3 worm cellular contexts compared by ENCODE assay signal in genomic region chrIII:4057894-4058293, ce11.
A peak's percentile ranks its signal among the peaks of the same experiment; 100 is the strongest.
TF ChIP-seq lines count a peak whose summit lies in the region.

TSS of gene rcq-5 (minus strand) at chrIII:4057976.

TF ChIP-seq in whole organism, L1 larva, 84 proteins besides CTCF, POLR2A, EP300 and RAD21 (continued from another document):
- TF ChIP-seq skn-1 (tag; optimal IDR thresholded peaks at IDR 0.05; lab: Kevin White, UChicago) (peak; percentile 50), lsy-2 (tag; optimal IDR thresholded peaks at IDR 0.05; lab: Kevin White, UChicago) (peak; percentile 43 to 73), sptf-1 (tag; optimal IDR thresholded peaks at IDR 0.05; lab: Kevin White, UChicago) (no peak), pag-3 (tag; optimal IDR thresholded peaks at IDR 0.05; lab: Kevin White, UChicago; ENCODE audit: borderline replicate concordance, insufficient read depth) (no peak), C16A3.4 (tag; optimal IDR thresholded peaks at IDR 0.05; lab: Kevin White, UChicago) (peak; percentile 56)

TF ChIP-seq in whole organism, L3 larva, 47 proteins besides CTCF, POLR2A, EP300 and RAD21 (continued from another document):
- TF ChIP-seq lin-15B (tag; optimal IDR thresholded peaks at IDR 0.05; lab: Kevin White, UChicago) (peak; percentile 50), nhr-237 (tag; optimal IDR thresholded peaks at IDR 0.05; lab: Kevin White, UChicago) (no peak), ceh-82 (tag; optimal IDR thresholded peaks at IDR 0.05; lab: Kevin White, UChicago) (no peak), pha-4 (tag; optimal IDR thresholded peaks at IDR 0.05; lab: Kevin White, UChicago) (peak; percentile 65)

TF ChIP-seq in whole organism, L4 larva, 104 proteins besides CTCF, POLR2A, EP300 and RAD21 (continued from another document):
- no peak for TF ChIP-seq dve-1 (tag; optimal IDR thresholded peaks at IDR 0.05; lab: Kevin White, UChicago; ENCODE audit: insufficient read depth)
- TF ChIP-seq nhr-6 (tag; optimal IDR thresholded peaks at IDR 0.05; lab: Kevin White, UChicago) = peak; percentile 26
- TF ChIP-seq lsy-2 (tag; optimal IDR thresholded peaks at IDR 0.05; lab: Kevin White, UChicago) = peak in 1 of 2 experiments; percentile 53
